Worm (Caenorhabditis elegans): ENCODE results near the gene str-136.

- no peak for TF ChIP-seq tbx-2 (tag; optimal IDR thresholded peaks at IDR 0.05)
- TF ChIP-seq elt-4 (tag; optimal IDR thresholded peaks at IDR 0.05): no peak
- no peak for TF ChIP-seq ama-1 (optimal IDR thresholded peaks at IDR 0.05)
- no peak for TF ChIP-seq lin-11 (tag; optimal IDR thresholded peaks at IDR 0.05)
- TF ChIP-seq pha-4 (tag; optimal IDR thresholded peaks at IDR 0.05): no peak
- TF ChIP-seq C38D4.7 (GFP tag; optimal IDR thresholded peaks at IDR 0.05): no peak
- no peak for TF ChIP-seq unc-86 (tag; optimal IDR thresholded peaks at IDR 0.05)
These were observed 24.8 kb downstream of the str-136 start for ce11 chrV:8253946-8254345.
